Worm (Caenorhabditis elegans): ENCODE results near the gene srw-32.

Gene srw-32

DNA sequence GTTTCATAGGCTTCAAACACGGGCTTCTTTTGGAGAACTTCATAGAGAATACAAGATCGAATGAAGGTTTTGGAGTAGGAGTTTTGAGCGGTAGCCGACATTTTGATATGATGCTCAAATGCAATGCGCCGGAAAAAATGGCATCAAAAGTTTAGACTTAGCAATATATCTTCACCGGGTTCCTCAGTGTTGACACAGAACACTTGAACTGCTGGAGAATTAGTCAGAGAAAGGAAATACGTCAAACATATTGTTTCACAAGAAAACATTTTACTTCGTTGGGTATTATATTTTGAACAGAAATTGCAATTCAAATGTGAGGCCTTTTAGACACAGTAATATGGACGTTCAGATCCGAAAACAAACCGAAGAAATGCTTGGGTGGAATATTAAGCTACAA lies 49.8 kb downstream of the srw-32 start, which contains the start of gene fbxa-174:
Gene fbxa-174, minus strand, starts transcription at position 101 of the 400 bp plus-strand sequence.
- no peak for TF ChIP-seq hmbx-1 (tag; optimal IDR thresholded peaks at IDR 0.05)

DNA sequence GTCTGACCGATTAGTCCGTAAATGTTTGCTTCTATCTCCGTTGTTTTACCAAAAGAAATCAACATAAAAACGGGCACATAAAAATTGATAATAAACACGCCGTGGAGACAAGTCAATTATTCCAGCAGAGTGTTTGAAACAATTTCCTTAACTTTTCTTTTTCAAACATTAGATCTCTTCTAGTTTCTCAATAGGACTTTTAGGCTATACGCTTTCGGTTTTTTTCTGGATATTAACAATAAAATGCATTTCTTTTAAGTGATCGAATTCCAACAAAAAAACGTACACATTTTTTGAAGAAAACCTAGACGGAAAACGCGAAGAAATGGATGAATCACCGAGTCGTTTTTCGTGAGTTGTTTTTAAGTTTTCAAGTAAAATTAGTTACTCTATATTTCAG lies 50.4 kb downstream of the srw-32 start, which contains the start of gene fbxa-172:
Gene fbxa-172, plus strand, starts transcription at position 301 of the 400 bp plus-strand sequence.
- no peak for TF ChIP-seq B0310.2 (tag; optimal IDR thresholded peaks at IDR 0.05)
- no peak for TF ChIP-seq hmg-4 (GFP tag; optimal IDR thresholded peaks at IDR 0.05)
- no peak for TF ChIP-seq ceh-13 (GFP tag; optimal IDR thresholded peaks at IDR 0.05)
- no peak for TF ChIP-seq tbx-11 (GFP tag; IDR thresholded peaks at IDR 0.05)
- TF ChIP-seq ama-1 (optimal IDR thresholded peaks at IDR 0.05), result no peak

Measured in whole organism, early embryonic.